Worm (Caenorhabditis elegans) whole organism, mixed stage, embryonic: ENCODE results near the gene hlh-29.
"Not testable (repeated sequence)": the region's sequence is repeated elsewhere in the genome, so short reads cannot be mapped to it uniquely, and the experiment has no call there.

Experiments used
- bed-3 ChIP-seq: fragments of 200-800 bp; sonication (Bioruptor generic); optimal IDR thresholded peaks from 3 replicates; lab custom pipeline; 2018; ENCODE audit warnings: mild to moderate bottlenecking, missing genetic modification characterization, moderate library complexity, missing compliant biosample characterization
- blmp-1 ChIP-seq: fragments of 150-350 bp; optimal IDR thresholded peaks from 2 replicates; lab custom pipeline; 2014; ENCODE audit warnings: missing biosample characterization, missing genetic modification characterization
- ceh-43 ChIP-seq: fragments of 200-800 bp; sonication (Bioruptor generic); optimal IDR thresholded peaks from 2 replicates; lab custom pipeline; 2018; ENCODE audit warnings: mild to moderate bottlenecking, missing genetic modification characterization, moderate library complexity, missing compliant biosample characterization
- ces-1 ChIP-seq: fragments of 150-350 bp; optimal IDR thresholded peaks from 2 replicates; lab custom pipeline; 2014; ENCODE audit warnings: missing biosample characterization, missing genetic modification reagents, missing genetic modification characterization
- drap-1 ChIP-seq: fragments of 200-800 bp; sonication (Bioruptor generic); optimal IDR thresholded peaks from 3 replicates; lab custom pipeline; 2018; ENCODE audit warnings: mild to moderate bottlenecking, missing genetic modification characterization, missing compliant biosample characterization
- elt-1 ChIP-seq: sonication (generic microtip); optimal IDR thresholded peaks from 2 replicates; lab custom pipeline; 2017; ENCODE audit warnings: missing genetic modification characterization, mild to moderate bottlenecking, missing compliant biosample characterization, antibody characterized with exemption, moderate library complexity, borderline replicate concordance; ENCODE audit not compliant: insufficient read depth
- elt-3 ChIP-seq: fragments of 150-350 bp; optimal IDR thresholded peaks from 2 replicates; lab custom pipeline; 2014; ENCODE audit warnings: missing biosample characterization, missing genetic modification characterization
- ham-2 ChIP-seq: fragments of 200-800 bp; sonication (Bioruptor generic); optimal IDR thresholded peaks from 2 replicates; lab custom pipeline; 2018; ENCODE audit warnings: mild to moderate bottlenecking, missing genetic modification characterization, missing compliant biosample characterization
- hlh-1 ChIP-seq: fragments of 150-350 bp; optimal IDR thresholded peaks from 2 replicates; lab custom pipeline; 2014; ENCODE audit warnings: missing biosample characterization, missing genetic modification reagents, missing genetic modification characterization
- lin-13 ChIP-seq: fragments of 150-350 bp; optimal IDR thresholded peaks from 2 replicates; lab custom pipeline; 2014; ENCODE audit warnings: missing biosample characterization, missing genetic modification characterization
- lin-32 ChIP-seq: fragments of 200-800 bp; sonication (Bioruptor generic); optimal IDR thresholded peaks from 2 replicates; lab custom pipeline; 2018; ENCODE audit warnings: mild to moderate bottlenecking, missing genetic modification characterization, missing compliant biosample characterization
- lsy-2 ChIP-seq: fragments of 150-350 bp; optimal IDR thresholded peaks from 2 replicates; lab custom pipeline; 2014; ENCODE audit warnings: missing biosample characterization, missing genetic modification characterization
- mep-1 ChIP-seq: fragments of 150-350 bp; optimal IDR thresholded peaks from 2 replicates; lab custom pipeline; 2017; ENCODE audit warnings: missing biosample characterization, missing genetic modification reagents, missing genetic modification characterization, inconsistent platforms
- mls-2 ChIP-seq: sonication (generic microtip); optimal IDR thresholded peaks from 2 replicates; lab custom pipeline; 2016; ENCODE audit warnings: mild to moderate bottlenecking, missing genetic modification characterization, moderate library complexity, missing compliant biosample characterization
- nhr-12 ChIP-seq: fragments of 150-350 bp; optimal IDR thresholded peaks from 2 replicates; lab custom pipeline; 2014; ENCODE audit warnings: missing biosample characterization, missing genetic modification characterization
- nhr-2 ChIP-seq: fragments of 150-350 bp; optimal IDR thresholded peaks from 2 replicates; lab custom pipeline; 2014; ENCODE audit warnings: missing biosample characterization, missing genetic modification characterization
- nhr-237 ChIP-seq: fragments of 150-350 bp; optimal IDR thresholded peaks from 2 replicates; lab custom pipeline; 2014; ENCODE audit warnings: missing biosample characterization, missing genetic modification characterization
- nhr-76 ChIP-seq: sonication (generic microtip); optimal IDR thresholded peaks from 2 replicates; lab custom pipeline; 2017; ENCODE audit warnings: missing biosample characterization, missing genetic modification characterization
- pha-4 ChIP-seq: fragments of 150-350 bp; optimal IDR thresholded peaks from 2 replicates; lab custom pipeline; 2018; ENCODE audit warnings: missing biosample characterization, missing genetic modification reagents, missing genetic modification characterization
- sem-2 ChIP-seq: fragments of 200-800 bp; sonication (Bioruptor generic); optimal IDR thresholded peaks from 2 replicates; lab custom pipeline; 2018; ENCODE audit warnings: mild to moderate bottlenecking, missing genetic modification characterization, missing compliant biosample characterization
- snpc-4 ChIP-seq: fragments of 150-350 bp; optimal IDR thresholded peaks from 2 replicates; lab custom pipeline; 2014; ENCODE audit warnings: missing biosample characterization, missing genetic modification characterization
- sptf-1 ChIP-seq: sonication (generic microtip); optimal IDR thresholded peaks from 2 replicates; lab custom pipeline; 2017; ENCODE audit warnings: mild to moderate bottlenecking, missing genetic modification characterization, moderate library complexity, missing compliant biosample characterization
- tbx-8 ChIP-seq: fragments of 200-800 bp; sonication (Bioruptor generic); optimal IDR thresholded peaks from 2 replicates; lab custom pipeline; 2018; ENCODE audit warnings: mild to moderate bottlenecking, missing genetic modification characterization, moderate library complexity, missing compliant biosample characterization
- unc-120 ChIP-seq: sonication (generic microtip); optimal IDR thresholded peaks from 2 replicates; lab custom pipeline; 2017; ENCODE audit warnings: missing genetic modification characterization, missing compliant biosample characterization; ENCODE audit not compliant: poor library complexity, severe bottlenecking
- unc-39 ChIP-seq: fragments of 150-350 bp; optimal IDR thresholded peaks from 2 replicates; lab custom pipeline; 2014; ENCODE audit warnings: missing biosample characterization, missing genetic modification characterization
- unc-62 ChIP-seq: fragments of 150-350 bp; optimal IDR thresholded peaks from 2 replicates; lab custom pipeline; 2014; ENCODE audit warnings: missing biosample characterization, missing genetic modification reagents, missing genetic modification characterization
- zip-8 ChIP-seq: fragments of 150-350 bp; optimal IDR thresholded peaks from 2 replicates; lab custom pipeline; 2014; ENCODE audit warnings: missing biosample characterization, missing genetic modification characterization

The hlh-29 gene

ce11 chrX:17550755-17551154 is 2.3 kb upstream of the hlh-29 start, which contains the start of gene hlh-28:
Gene hlh-28 (plus strand): TSS chrX:17551055.
- not testable (repeated sequence) for TF ChIP-seq lin-13 (tag; lab: Kevin White, UChicago); sptf-1; lin-32 (GFP tag; lab: Kevin White, UChicago)

ce11 chrX:17545498-17545897 is 2.9 kb downstream of the hlh-29 start:
- TF ChIP-seq snpc-4 (tag; lab: Kevin White, UChicago) (no peak), ces-1 (peak; percentile 32)
- TF ChIP-seq, all 35 proteins: peak for 1

ce11 chrX:17544349-17544936 is 4.0 kb downstream of the hlh-29 start:
- TF ChIP-seq unc-120 (tag; lab: Kevin White, UChicago), result peak; percentile 23
- peak; percentile 52 for TF ChIP-seq drap-1
- peak; percentile 83 for TF ChIP-seq nhr-237 (tag; lab: Kevin White, UChicago)
- TF ChIP-seq sem-2 (GFP tag; lab: Kevin White, UChicago), result no peak
- peak; percentile 49 for TF ChIP-seq ces-1
- TF ChIP-seq elt-1, result no peak
- peak; percentile 25 for TF ChIP-seq sptf-1
- TF ChIP-seq lsy-2, result peak; percentile 8

ce11 chrX:17539968-17540367 is 8.5 kb downstream of the hlh-29 start:
- no peak for TF ChIP-seq mls-2 (tag; lab: Kevin White, UChicago)
- TF ChIP-seq tbx-8 (GFP tag; lab: Kevin White, UChicago), result no peak
- no peak for TF ChIP-seq unc-62 (GFP tag; lab: Kevin White, UChicago)
- no peak for TF ChIP-seq elt-3 (tag; lab: Kevin White, UChicago)
- TF ChIP-seq drap-1, result no peak
- no peak for TF ChIP-seq unc-39 (tag; lab: Kevin White, UChicago)

- TF ChIP-seq zip-8 (tag; lab: Kevin White, UChicago) (no peak), nhr-2 (no peak), drap-1 (no peak), mep-1 (tag; lab: Kevin White, UChicago) (no peak)
Measured at ce11 chrX:17537568-17537967, 10.9 kb downstream of the hlh-29 start.

- TF ChIP-seq lin-13 (tag; lab: Kevin White, UChicago) (no peak), hlh-1 (tag; lab: Kevin White, UChicago) (no peak), blmp-1 (tag; lab: Kevin White, UChicago) (no peak), ceh-43 (GFP tag; lab: Kevin White, UChicago) (no peak), bed-3 (GFP tag; lab: Kevin White, UChicago) (no peak), nhr-237 (tag; lab: Kevin White, UChicago) (no peak), unc-39 (tag; lab: Kevin White, UChicago) (no peak), nhr-76 (tag; lab: Kevin White, UChicago) (no peak), mep-1 (tag; lab: Kevin White, UChicago) (no peak), tbx-8 (GFP tag; lab: Kevin White, UChicago) (no peak), lsy-2 (no peak), pha-4 (tag; lab: Kevin White, UChicago) (no peak), elt-3 (tag; lab: Kevin White, UChicago) (no peak), lin-32 (GFP tag; lab: Kevin White, UChicago) (no peak), drap-1 (no peak), sem-2 (GFP tag; lab: Kevin White, UChicago) (no peak), sptf-1 (no peak), ham-2 (GFP tag; lab: Kevin White, UChicago) (no peak), zip-8 (tag; lab: Kevin White, UChicago) (no peak)
Measured at ce11 chrX:17534877-17535276, 13.6 kb downstream of the hlh-29 start.

- TF ChIP-seq nhr-2 (no peak), ham-2 (GFP tag; lab: Kevin White, UChicago) (no peak), nhr-237 (tag; lab: Kevin White, UChicago) (no peak), nhr-12 (no peak)
Measured at ce11 chrX:17534014-17534465, 14.4 kb downstream of the hlh-29 start, which contains the start of gene F31A3.3. Gene F31A3.3 (minus strand): TSS chrX:17534064.
